Worm (Caenorhabditis elegans) whole organism, L2 larva: ENCODE data around the gene aars-1.

ENCODE experiments used
- egl-27 ChIP-seq: sonication (generic microtip); optimal IDR thresholded peaks from 3 replicates; lab custom pipeline; 2017; ENCODE audit warnings: missing biosample characterization, missing genetic modification reagents, missing genetic modification characterization
- lin-39 ChIP-seq: fragments of 150-350 bp; optimal IDR thresholded peaks from 2 replicates; lab custom pipeline; 2014; ENCODE audit warnings: missing biosample characterization, missing genetic modification reagents, missing genetic modification characterization
- mab-5 ChIP-seq: fragments of 150-350 bp; optimal IDR thresholded peaks from 2 replicates; lab custom pipeline; 2014; ENCODE audit warnings: missing biosample characterization, missing genetic modification characterization
- mbf-1 ChIP-seq: sonication (generic microtip); optimal IDR thresholded peaks from 2 replicates; lab custom pipeline; 2017; ENCODE audit warnings: missing biosample characterization, missing genetic modification characterization

DNA sequence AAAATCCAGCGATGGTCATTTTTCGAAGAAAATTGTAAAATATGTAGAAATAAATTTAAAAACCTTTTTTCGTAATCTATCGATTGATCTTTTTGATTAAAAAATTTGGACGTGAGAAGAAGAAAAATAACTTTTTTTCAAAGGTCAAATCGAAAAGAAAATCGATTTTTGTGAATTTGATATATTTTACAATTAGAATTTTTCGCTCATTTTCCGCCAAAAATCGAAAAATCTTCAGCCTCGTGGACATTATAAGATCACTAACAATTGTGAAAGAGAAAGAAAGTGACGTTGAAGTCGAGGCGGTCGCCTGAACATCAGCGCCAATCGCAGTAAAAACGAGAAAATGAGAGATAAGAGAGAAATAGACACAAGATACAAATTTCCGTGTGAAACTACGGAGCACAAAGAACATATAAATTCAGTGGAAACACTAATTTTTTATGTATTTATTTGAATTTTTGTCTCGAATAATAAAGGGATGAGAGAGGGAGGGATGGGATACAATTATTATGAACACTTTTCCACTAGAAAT, 5.3 kb upstream of the aars-1 start, which contains the start of gene cisd-1:
- TF ChIP-seq lin-39 (no peak), egl-27 (tag; lab: Kevin White, UChicago) (no peak), mbf-1 (tag; lab: Kevin White, UChicago) (no peak), mab-5 (tag; lab: Kevin White, UChicago) (no peak)
